Worm (Caenorhabditis elegans): ENCODE results near the gene C55B6.1.

DNA sequence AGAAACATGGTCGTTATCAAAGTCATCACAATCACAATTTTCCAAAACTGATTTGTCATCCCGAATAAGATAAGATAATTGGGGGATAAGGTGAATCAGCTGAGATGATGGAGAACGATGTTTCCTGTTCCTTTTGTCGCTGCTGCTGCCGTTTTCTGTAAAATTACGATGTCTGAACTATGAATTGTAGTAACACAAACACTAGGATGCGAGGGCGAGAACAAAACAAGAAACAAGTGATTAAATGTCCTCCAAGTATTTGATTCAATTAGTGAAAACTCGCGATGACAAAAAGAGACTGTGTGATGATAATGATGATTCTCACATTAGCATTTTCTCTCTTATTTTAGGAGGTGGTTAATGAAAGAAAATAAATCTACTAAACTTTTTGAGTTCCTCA is 44.3 kb upstream of the C55B6.1 start, which contains the start of gene C54D1.7:
- TF ChIP-seq mab-9 (GFP tag; IDR thresholded peaks at IDR 0.05) (no peak), lsy-2 (tag; optimal IDR thresholded peaks at IDR 0.05) (no peak), nhr-11 (tag; optimal IDR thresholded peaks at IDR 0.05) (no peak)
